Fruit fly (Drosophila melanogaster) whole organism, embryonic: Measurements from ENCODE around the gene CG32313.
A peak's percentile ranks its signal among the peaks of the same experiment; 100 is the strongest.

Experiments
- Aef1 ChIP-seq: fragments of 200-800 bp; sonication (Bioruptor generic); IDR thresholded peaks from 3 replicates; pipeline ENCODE4 v1.3.6; 2022; ENCODE audit warnings: missing biosample characterization, missing genetic modification characterization
- CG11560 ChIP-seq: fragments of 200-800 bp; sonication (Bioruptor generic); IDR thresholded peaks from 3 replicates; pipeline ENCODE4 v1.3.6; 2022; ENCODE audit warnings: missing biosample characterization, missing genetic modification characterization
- CG12219 ChIP-seq: fragments of 200-800 bp; sonication (Bioruptor generic); optimal IDR thresholded peaks from 3 replicates; lab custom pipeline; 2018; ENCODE audit warnings: missing biosample characterization, mild to moderate bottlenecking, missing genetic modification characterization
- CG13296 ChIP-seq: fragments of 200-800 bp; sonication (Bioruptor generic); optimal IDR thresholded peaks from 3 replicates; lab custom pipeline; 2018; ENCODE audit warnings: missing biosample characterization, mild to moderate bottlenecking, missing genetic modification characterization
- CG15696 ChIP-seq: fragments of 200-800 bp; sonication (Bioruptor generic); optimal IDR thresholded peaks from 2 replicates; lab custom pipeline; 2019; ENCODE audit warnings: missing biosample characterization, mild to moderate bottlenecking, missing genetic modification characterization, moderate library complexity
- CG18011 ChIP-seq: fragments of 200-800 bp; sonication (Bioruptor generic); optimal IDR thresholded peaks from 2 replicates; lab custom pipeline; 2017; ENCODE audit warnings: missing biosample characterization, missing genetic modification characterization, mild to moderate bottlenecking, moderate library complexity, missing genotype
- CG31388 ChIP-seq: fragments of 200-800 bp; sonication (Bioruptor generic); optimal IDR thresholded peaks from 2 replicates; lab custom pipeline; 2016; ENCODE audit warnings: missing biosample characterization, missing genetic modification characterization
- CG3163 ChIP-seq: fragments of 200-800 bp; sonication (Bioruptor generic); optimal IDR thresholded peaks from 3 replicates; lab custom pipeline; 2016; ENCODE audit warnings: missing biosample characterization, missing genetic modification characterization
- CG3726 ChIP-seq: fragments of 200-800 bp; sonication (Bioruptor generic); IDR thresholded peaks from 3 replicates; pipeline ENCODE4, ENCODE4 v1.3.6; 2022; ENCODE audit warnings: missing biosample characterization, missing genetic modification characterization
- CG4360 ChIP-seq: fragments of 200-800 bp; sonication (Bioruptor generic); IDR thresholded peaks from 2 replicates; pipeline ENCODE4 v1.3.6; 2022; ENCODE audit warnings: missing biosample characterization, missing genetic modification characterization
- CG4424 ChIP-seq: fragments of 200-800 bp; sonication (Bioruptor generic); optimal IDR thresholded peaks from 3 replicates; lab custom pipeline; 2016; ENCODE audit warnings: missing biosample characterization, missing genetic modification characterization
- CG6254 ChIP-seq: fragments of 200-800 bp; sonication (Bioruptor generic); optimal IDR thresholded peaks from 3 replicates; lab custom pipeline; 2017; ENCODE audit warnings: mild to moderate bottlenecking, missing biosample characterization, missing genetic modification reagents, missing genetic modification characterization
- CG7786 ChIP-seq: fragments of 200-800 bp; sonication (Bioruptor generic); optimal IDR thresholded peaks from 2 replicates; lab custom pipeline; 2016; ENCODE audit warnings: missing biosample characterization, missing genetic modification characterization
- CG7839 ChIP-seq: fragments of 200-800 bp; sonication (Bioruptor generic); optimal IDR thresholded peaks from 3 replicates; lab custom pipeline; 2018; ENCODE audit warnings: missing biosample characterization, mild to moderate bottlenecking, missing genetic modification characterization, moderate library complexity
- CG7963 ChIP-seq: fragments of 200-800 bp; sonication (Bioruptor generic); IDR thresholded peaks from 3 replicates; pipeline ENCODE4 v1.3.6; 2022; ENCODE audit warnings: missing biosample characterization, missing genetic modification characterization; ENCODE audit not compliant: partially characterized antibody
- CG8924 ChIP-seq: fragments of 200-800 bp; optimal IDR thresholded peaks from 3 replicates; lab custom pipeline; 2019; ENCODE audit warnings: missing biosample characterization, mild to moderate bottlenecking, missing genetic modification characterization, moderate library complexity
- CG9215 ChIP-seq: fragments of 200-800 bp; sonication (Bioruptor generic); IDR thresholded peaks from 2 replicates; pipeline ENCODE4 v1.3.6; 2022; ENCODE audit warnings: missing biosample characterization, missing genetic modification characterization
- CG9609 ChIP-seq: fragments of 200-800 bp; sonication (Bioruptor generic); optimal IDR thresholded peaks from 3 replicates; lab custom pipeline; 2016; ENCODE audit warnings: missing biosample characterization, missing genetic modification characterization
- CTCF ChIP-seq: fragments of 200-800 bp; sonication (Bioruptor generic); optimal IDR thresholded peaks from 2 replicates; lab custom pipeline; 2017; ENCODE audit warnings: missing biosample characterization, mild to moderate bottlenecking, missing genetic modification characterization, moderate library complexity
- CkIIα-i1 ChIP-seq: fragments of 200-800 bp; sonication (Bioruptor generic); IDR thresholded peaks from 2 replicates; pipeline ENCODE4 v1.3.6; 2022; ENCODE audit warnings: missing biosample characterization, missing genetic modification characterization
- CoRest ChIP-seq: fragments of 200-800 bp; sonication (Bioruptor generic); optimal IDR thresholded peaks from 3 replicates; lab custom pipeline; 2018; ENCODE audit warnings: missing biosample characterization, mild to moderate bottlenecking, missing genetic modification characterization, moderate library complexity
- Ets65A ChIP-seq: fragments of 200-800 bp; sonication (Bioruptor generic); peaks from one replicate; lab custom pipeline; 2016; ENCODE audit warnings: missing biosample characterization, missing genetic modification characterization
- Lim3 ChIP-seq: fragments of 200-800 bp; sonication (Bioruptor generic); IDR thresholded peaks from 2 replicates; pipeline ENCODE4 v1.3.6; 2022; ENCODE audit warnings: missing biosample characterization, missing genetic modification characterization
- Myb ChIP-seq: fragments of 200-800 bp; sonication (Bioruptor generic); optimal IDR thresholded peaks from 2 replicates; lab custom pipeline; 2016; ENCODE audit warnings: missing biosample characterization, missing genetic modification characterization
- NFAT ChIP-seq: fragments of 200-800 bp; sonication (Bioruptor generic); IDR thresholded peaks from 2 replicates; pipeline ENCODE4 v1.3.6; 2022; ENCODE audit warnings: missing biosample characterization, missing genetic modification characterization
- Nf-YC ChIP-seq: fragments of 200-800 bp; optimal IDR thresholded peaks from 3 replicates; lab custom pipeline; 2019; ENCODE audit warnings: missing biosample characterization, mild to moderate bottlenecking, missing genetic modification characterization, moderate library complexity
- Ptx1 ChIP-seq: fragments of 200-800 bp; sonication (Bioruptor generic); IDR thresholded peaks from 2 replicates; pipeline ENCODE4 v1.3.6; 2022; ENCODE audit warnings: missing biosample characterization, missing genetic modification characterization
- abd-A ChIP-seq: fragments of 200-800 bp; sonication (Bioruptor generic); optimal IDR thresholded peaks from 3 replicates; lab custom pipeline; 2019; ENCODE audit warnings: missing biosample characterization, mild to moderate bottlenecking, missing genetic modification characterization, moderate library complexity
- ap ChIP-seq: fragments of 200-800 bp; sonication (Bioruptor generic); IDR thresholded peaks from 2 replicates; pipeline ENCODE4 v1.3.6; 2022; ENCODE audit warnings: missing biosample characterization, missing genetic modification characterization
- ara ChIP-seq: fragments of 200-800 bp; sonication (Bioruptor generic); IDR thresholded peaks from 2 replicates; pipeline ENCODE4 v1.3.6; 2022; ENCODE audit warnings: missing biosample characterization, missing genetic modification characterization
- bab2 ChIP-seq: fragments of 200-800 bp; sonication (Bioruptor generic); optimal IDR thresholded peaks from 2 replicates; lab custom pipeline; 2016; ENCODE audit warnings: missing biosample characterization, missing genetic modification characterization
- bowl ChIP-seq: fragments of 200-800 bp; sonication (Bioruptor generic); IDR thresholded peaks from 2 replicates; pipeline ENCODE4 v1.3.6; 2022; ENCODE audit warnings: missing biosample characterization, missing genetic modification characterization
- caup ChIP-seq: fragments of 200-800 bp; sonication (Bioruptor generic); optimal IDR thresholded peaks from 3 replicates; lab custom pipeline; 2017; ENCODE audit warnings: missing biosample characterization, mild to moderate bottlenecking, missing genetic modification characterization, moderate library complexity; ENCODE audit not compliant: severe bottlenecking
- corto ChIP-seq: fragments of 200-800 bp; sonication (Bioruptor generic); optimal IDR thresholded peaks from 2 replicates; lab custom pipeline; 2016; ENCODE audit warnings: missing biosample characterization, mild to moderate bottlenecking, missing genetic modification characterization, moderate library complexity
- dan ChIP-seq: fragments of 200-800 bp; sonication (Bioruptor generic); IDR thresholded peaks from 2 replicates; pipeline ENCODE4 v1.3.6; 2022; ENCODE audit warnings: missing biosample characterization, missing genetic modification characterization
- dm ChIP-seq: fragments of 200-800 bp; sonication (Bioruptor generic); optimal IDR thresholded peaks from 3 replicates; lab custom pipeline; 2016; ENCODE audit warnings: missing biosample characterization, missing genetic modification characterization
- eve ChIP-seq, 2 experiments: fragments of >200 bp; optimal IDR thresholded peaks; 2 replicates each; lab custom pipeline; 2017; ENCODE audit warnings: missing biosample characterization in 2 of 2, missing genetic modification characterization in 2 of 2
- fd96Cb ChIP-seq: fragments of 200-800 bp; sonication (Bioruptor generic); optimal IDR thresholded peaks from 2 replicates; lab custom pipeline; 2018; ENCODE audit warnings: missing biosample characterization, mild to moderate bottlenecking, missing genetic modification characterization, moderate library complexity
- ftz-f1 ChIP-seq: fragments of 200-800 bp; sonication (Bioruptor generic); optimal IDR thresholded peaks from 2 replicates; lab custom pipeline; 2016; ENCODE audit warnings: missing biosample characterization, missing genetic modification characterization
- gro ChIP-seq: fragments of 200-800 bp; sonication (Bioruptor generic); optimal IDR thresholded peaks from 2 replicates; lab custom pipeline; 2016; ENCODE audit warnings: missing biosample characterization, missing genetic modification characterization
- h ChIP-seq: fragments of >200 bp; optimal IDR thresholded peaks from 2 replicates; lab custom pipeline; 2017
- inv ChIP-seq: fragments of 200-800 bp; sonication (Bioruptor generic); IDR thresholded peaks from 2 replicates; pipeline ENCODE4 v1.3.6; 2022; ENCODE audit warnings: missing biosample characterization, missing genetic modification characterization; ENCODE audit not compliant: partially characterized antibody
- jumu ChIP-seq: fragments of 200-800 bp; sonication (Bioruptor generic); optimal IDR thresholded peaks from 3 replicates; lab custom pipeline; 2016; ENCODE audit warnings: missing biosample characterization, missing genetic modification characterization
- klu ChIP-seq: fragments of 200-800 bp; sonication (Bioruptor generic); IDR thresholded peaks from 2 replicates; pipeline ENCODE4 v1.3.6; 2022; ENCODE audit warnings: missing biosample characterization, missing genetic modification characterization
- lab ChIP-seq: fragments of 200-800 bp; sonication (Bioruptor generic); optimal IDR thresholded peaks from 3 replicates; lab custom pipeline; 2017; ENCODE audit warnings: missing biosample characterization, missing genetic modification characterization, mild to moderate bottlenecking, moderate library complexity, missing genetic modification reagents
- lbe ChIP-seq: fragments of 200-800 bp; sonication (Bioruptor generic); optimal IDR thresholded peaks from 2 replicates; lab custom pipeline; 2016; ENCODE audit warnings: missing biosample characterization, mild to moderate bottlenecking, missing genetic modification characterization
- psq ChIP-seq: fragments of 200-800 bp; sonication (Bioruptor generic); optimal IDR thresholded peaks from 2 replicates; lab custom pipeline; 2017; ENCODE audit warnings: missing biosample characterization, missing genetic modification characterization
- sens-2 ChIP-seq: fragments of 200-800 bp; sonication (Bioruptor generic); IDR thresholded peaks from 2 replicates; pipeline ENCODE4 v1.3.6; 2022; ENCODE audit warnings: missing biosample characterization, missing genetic modification characterization
- sim ChIP-seq: fragments of 200-800 bp; sonication (Bioruptor generic); IDR thresholded peaks from 2 replicates; pipeline ENCODE4 v1.3.6; 2022; ENCODE audit warnings: missing biosample characterization, missing genetic modification characterization
- vfl ChIP-seq: fragments of 200-800 bp; sonication (Bioruptor generic); optimal IDR thresholded peaks from 2 replicates; lab custom pipeline; 2016; ENCODE audit warnings: missing biosample characterization, missing genetic modification characterization
- vnd ChIP-seq: fragments of 200-800 bp; sonication (Bioruptor generic); IDR thresholded peaks from 3 replicates; pipeline ENCODE4 v1.3.6; 2022; ENCODE audit warnings: missing biosample characterization, missing genetic modification characterization; ENCODE audit not compliant: partially characterized antibody
- wdn ChIP-seq: fragments of 200-800 bp; sonication (Bioruptor generic); IDR thresholded peaks from 2 replicates; pipeline ENCODE4 v1.3.6; 2022; ENCODE audit warnings: missing biosample characterization, missing genetic modification characterization

CG32313 gene

DNA sequence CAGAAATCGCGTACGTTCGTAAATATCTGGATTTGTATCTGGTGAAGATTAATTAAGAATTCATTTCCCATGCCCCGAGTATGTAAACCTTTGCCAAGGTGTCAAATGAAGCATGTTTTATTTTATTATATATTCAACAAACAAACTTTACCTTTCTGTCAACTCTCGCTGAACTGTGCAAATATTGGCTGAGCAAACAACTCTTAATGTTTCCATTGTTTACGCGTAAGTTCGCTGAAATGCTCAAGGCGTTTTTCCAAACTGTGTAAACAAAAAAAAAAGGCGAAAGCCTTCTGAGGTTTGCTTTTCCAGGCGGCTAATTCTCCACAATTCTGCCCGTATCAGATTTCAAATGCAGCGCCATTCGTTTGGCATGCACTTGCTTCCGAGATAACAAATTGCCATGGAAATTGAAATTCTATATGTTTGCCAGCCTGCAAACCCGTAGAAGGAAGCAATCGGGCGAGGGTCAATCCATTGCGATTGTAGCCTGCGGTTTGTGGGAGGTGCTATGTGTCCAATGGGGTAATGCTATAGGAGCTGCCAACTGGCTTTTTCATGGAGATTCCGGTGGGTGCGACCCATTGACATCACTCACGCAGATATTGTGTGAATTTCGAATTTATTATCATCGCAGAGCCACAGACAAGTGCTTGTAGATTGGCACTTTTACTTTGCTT, 46.3 kb upstream of the CG32313 start (continued):
- TF ChIP-seq sens-2 (GFP tag; lab: Robert Waterston, UW) (no peak), Nf-YC (no peak), Myb (GFP tag; lab: Kevin White, UChicago) (no peak), lbe (GFP tag; lab: Kevin White, UChicago) (peak; percentile 99), Aef1 (GFP tag; lab: Robert Waterston, UW) (no peak), CG12219 (GFP tag; lab: Kevin White, UChicago) (peak; percentile 11), CTCF (GFP tag; lab: Kevin White, UChicago) (no peak), CG15696 (tag; lab: Kevin White, UChicago) (peak; percentile 57), CG4424 (no peak), wdn (GFP tag; lab: Robert Waterston, UW) (peak; percentile 68), Lim3 (GFP tag; lab: Robert Waterston, UW) (no peak), ara (GFP tag; lab: Robert Waterston, UW) (no peak), abd-A (no peak), inv (GFP tag; lab: Robert Waterston, UW) (no peak), CG6254 (no peak), CG7839 (no peak), NFAT (0 out of 2 replicates have a peak, but pooled peaks have one; percentile 41), klu (GFP tag; lab: Robert Waterston, UW) (no peak), CoRest (tag; lab: Kevin White, UChicago) (peak; percentile 62), CG9215 (GFP tag; lab: Robert Waterston, UW) (no peak), Ptx1 (no peak), bowl (GFP tag; lab: Robert Waterston, UW) (no peak), lab (peak; percentile 97), ftz-f1 (GFP tag; lab: Kevin White, UChicago) (peak; percentile 32), psq (GFP tag; lab: Kevin White, UChicago) (peak; percentile 6), h (lab: Kevin White, UChicago) (no peak), CG8924 (tag; lab: Kevin White, UChicago) (peak; percentile 0), gro (GFP tag; lab: Kevin White, UChicago) (no peak), CG18011 (GFP tag; lab: Kevin White, UChicago) (peak; percentile 62), dm (GFP tag; lab: Kevin White, UChicago) (no peak), CG13296 (GFP tag; lab: Kevin White, UChicago) (peak; percentile 83), CG3163 (peak; percentile 16), CG3726 (GFP tag; lab: Robert Waterston, UW) (no peak), dan (GFP tag; lab: Robert Waterston, UW) (no peak), vnd (GFP tag; lab: Robert Waterston, UW) (no peak), vfl (GFP tag; lab: Kevin White, UChicago) (peak; percentile 14), CG31388 (GFP tag; lab: Kevin White, UChicago) (peak; percentile 16), caup (GFP tag; lab: Kevin White, UChicago) (peak; percentile 95), Ets65A (GFP tag; lab: Kevin White, UChicago) (no peak), ap (GFP tag; lab: Robert Waterston, UW) (no peak), corto (GFP tag; lab: Kevin White, UChicago) (peak; percentile 62), CkIIα-i1 (GFP tag; lab: Robert Waterston, UW) (no peak), CG7963 (GFP tag; lab: Robert Waterston, UW) (no peak), CG7786 (peak; percentile 38), eve (GFP tag; optimal IDR thresholded peaks at IDR 0.05; lab: Kevin White, UChicago) (no peak), CG11560 (tag; lab: Robert Waterston, UW) (no peak), jumu (no peak), fd96Cb (tag; lab: Kevin White, UChicago) (peak; percentile 19), CG4360 (no peak), CG9609 (GFP tag; lab: Kevin White, UChicago) (no peak), bab2 (peak; percentile 63), sim (GFP tag; lab: Robert Waterston, UW) (0 out of 2 replicates have a peak, but pooled peaks have one; percentile 26)
